Worm (Caenorhabditis elegans): ENCODE measurements around the gene vglu-2.

Gene vglu-2

DNA sequence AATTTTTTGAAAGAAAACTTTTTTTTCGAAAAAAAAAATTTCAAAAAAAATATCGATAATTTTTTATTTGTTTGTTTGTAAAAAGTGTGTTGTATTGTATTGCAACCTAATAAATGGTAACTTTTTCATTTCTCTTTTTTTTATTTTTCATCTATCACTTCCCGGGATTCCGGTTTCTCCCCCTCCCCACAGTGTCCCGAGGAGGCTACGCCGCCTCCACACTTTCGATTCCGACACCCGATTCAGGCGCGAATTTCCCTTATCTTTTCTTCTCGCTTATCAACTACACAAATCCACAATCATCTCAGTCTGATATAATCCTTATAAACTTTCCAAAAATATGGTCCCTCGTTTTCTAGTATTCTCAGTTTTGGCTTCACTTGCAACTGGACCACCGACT is 40.4 kb upstream of the vglu-2 start, which contains the start of gene R01H10.4:
Gene R01H10.4, plus strand, starts transcription at position 236 of the 400 bp plus-strand sequence.
- TF ChIP-seq aha-1 (tag) (peak; percentile 53), nhr-28 (tag; optimal IDR thresholded peaks at IDR 0.05) (peak; percentile 73), lin-39 (tag; optimal IDR thresholded peaks at IDR 0.05) (no peak)

DNA sequence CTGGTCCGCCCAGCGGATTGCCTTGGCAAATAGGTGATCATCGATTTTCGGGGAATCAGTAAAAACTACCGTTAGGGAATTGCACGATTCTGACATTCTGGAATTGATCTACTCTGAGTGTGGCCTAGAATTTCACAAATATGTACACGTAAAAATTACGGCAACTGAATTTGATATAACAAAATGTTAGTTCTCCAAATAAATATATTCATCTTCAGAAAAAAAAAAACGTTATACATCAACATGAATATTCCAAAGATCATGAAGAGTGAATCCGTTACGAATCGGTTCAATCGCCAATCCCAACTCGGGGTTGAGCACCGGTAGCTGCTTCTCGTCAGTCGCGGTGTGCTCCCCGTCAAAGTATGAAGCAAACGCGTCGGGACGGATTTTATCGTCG is 36.3 kb upstream of the vglu-2 start, which contains the start of gene rip-1:
Gene rip-1, minus strand, starts transcription at position 101 of the 400 bp plus-strand sequence.
- no peak for TF ChIP-seq ceh-62 (tag; optimal IDR thresholded peaks at IDR 0.05)
- no peak for TF ChIP-seq Y48G9A.11 (GFP tag; IDR thresholded peaks at IDR 0.05)
- no peak for TF ChIP-seq mes-2 (tag; optimal IDR thresholded peaks at IDR 0.05; ENCODE audit: poor library complexity, severe bottlenecking)
- no peak for TF ChIP-seq hmg-1.1 (GFP tag; IDR thresholded peaks at IDR 0.05)
- no peak for TF ChIP-seq nhr-10 (tag; optimal IDR thresholded peaks at IDR 0.05)
- TF ChIP-seq T20F7.1 (GFP tag; optimal IDR thresholded peaks at IDR 0.05) = no peak
- no peak for TF ChIP-seq unc-130 (GFP tag; optimal IDR thresholded peaks at IDR 0.05)
- no peak for TF ChIP-seq saeg-2 (GFP tag; IDR thresholded peaks at IDR 0.05)

DNA sequence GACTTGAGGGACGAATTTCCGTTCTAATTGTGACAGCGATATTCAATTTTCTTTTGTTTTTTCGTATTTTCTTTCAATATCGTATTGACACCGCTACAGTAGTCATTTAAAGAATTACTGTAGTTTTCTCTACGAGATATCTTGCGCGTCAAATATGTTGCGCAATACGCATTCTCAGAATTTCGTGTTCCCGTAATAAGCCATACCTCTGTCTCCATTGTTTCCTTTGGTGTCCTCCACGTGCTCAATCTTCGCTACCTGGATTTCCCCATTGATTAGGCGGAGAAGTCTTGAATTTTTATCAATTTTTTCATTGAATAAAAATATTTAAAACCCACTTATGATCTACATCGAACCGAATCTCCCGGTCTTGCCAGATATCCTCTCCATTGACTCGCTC is 33.7 kb upstream of the vglu-2 start:
- TF ChIP-seq zag-1 (tag; optimal IDR thresholded peaks at IDR 0.05) (no peak), unc-62 (GFP tag; optimal IDR thresholded peaks at IDR 0.05 in 1 of 2) (peak in 1 of 2 experiments; percentile 94), unc-62 (tag; optimal IDR thresholded peaks at IDR 0.05) (no peak)

DNA sequence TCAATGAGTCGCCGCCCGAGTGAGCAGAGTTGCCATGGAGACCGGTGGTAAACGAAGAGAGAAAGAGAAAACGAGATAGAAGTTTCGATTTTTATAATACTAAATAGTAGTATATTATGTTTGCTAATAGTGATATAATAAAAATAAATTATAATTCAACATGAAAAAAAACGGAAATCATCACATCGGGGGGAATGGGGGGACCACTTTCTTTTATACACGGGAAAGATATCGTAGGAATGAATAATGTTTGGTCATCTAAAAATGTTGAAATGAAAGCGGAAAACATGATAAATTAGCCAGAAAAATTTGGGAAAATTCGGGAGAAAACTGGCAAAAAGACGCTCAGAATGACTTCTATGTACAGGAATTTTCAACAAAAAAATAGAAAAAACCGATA is 33.3 kb upstream of the vglu-2 start, which contains the start of gene bbs-5:
Gene bbs-5, minus strand, starts transcription at position 101 of the 400 bp plus-strand sequence.
- TF ChIP-seq attf-4 (tag; optimal IDR thresholded peaks at IDR 0.05) (no peak), ZK337.2 (GFP tag; IDR thresholded peaks at IDR 0.05) (no peak), gei-8 (GFP tag; optimal IDR thresholded peaks at IDR 0.05) (no peak), zag-1 (tag; optimal IDR thresholded peaks at IDR 0.05) (no peak), nhr-111 (GFP tag; optimal IDR thresholded peaks at IDR 0.05) (no peak), fos-1 (tag; optimal IDR thresholded peaks at IDR 0.05) (no peak), hif-1 (tag; optimal IDR thresholded peaks at IDR 0.05) (no peak), lsy-2 (tag; optimal IDR thresholded peaks at IDR 0.05) (no peak), egl-43 (GFP tag; IDR thresholded peaks at IDR 0.05) (no peak)

DNA sequence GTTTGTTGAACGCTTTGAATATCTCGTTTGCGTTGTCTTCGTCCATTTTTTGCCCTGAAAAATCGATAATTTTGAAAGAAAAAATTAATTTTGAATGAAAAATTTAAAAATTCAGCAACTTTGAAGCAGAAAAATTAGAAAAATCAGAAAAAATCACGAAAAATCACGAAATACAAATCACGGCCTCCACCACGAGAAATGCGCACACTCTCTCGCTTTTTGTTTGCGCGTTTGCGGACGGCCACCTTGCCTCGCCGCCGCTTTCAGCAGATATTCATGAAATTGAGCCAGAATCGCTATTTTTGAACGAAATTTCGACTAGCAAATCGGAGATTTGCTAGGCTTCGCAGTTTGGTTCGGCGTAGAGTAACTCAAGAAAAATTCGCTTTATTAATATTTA is 28.1 kb upstream of the vglu-2 start, which contains the start of gene inpp-4B:
Gene inpp-4B, minus strand, starts transcription at position 54 of the 400 bp plus-strand sequence.
- peak; percentile 57; the same call in 1 of the 2 replicates for TF ChIP-seq lin-38 (GFP tag; IDR thresholded peaks at IDR 0.05)
- peak; percentile 17 for TF ChIP-seq mes-2 (tag; optimal IDR thresholded peaks at IDR 0.05; ENCODE audit: poor library complexity, severe bottlenecking)
- TF ChIP-seq hmg-1.1 (GFP tag; IDR thresholded peaks at IDR 0.05) = 0 out of 2 replicates have a peak, but pooled peaks have one; percentile 14
- TF ChIP-seq ZK337.2 (GFP tag; IDR thresholded peaks at IDR 0.05) = 0 out of 2 replicates have a peak, but pooled peaks have one; percentile 8

- TF ChIP-seq lin-38 (GFP tag; IDR thresholded peaks at IDR 0.05) (peak; percentile 98), vab-7 (GFP tag; IDR thresholded peaks at IDR 0.05) (peak; percentile 96), lin-13 (GFP tag; optimal IDR thresholded peaks at IDR 0.05) (peak; percentile 51), daf-16 (GFP tag; optimal IDR thresholded peaks at IDR 0.05) (no peak), daf-16 (tag; optimal IDR thresholded peaks at IDR 0.05) (peak; percentile 57), nhr-48 (tag; optimal IDR thresholded peaks at IDR 0.05) (peak; percentile 37), F26F4.8 (GFP tag; conservative IDR thresholded peaks at IDR 0.05) (no peak), ama-1 (optimal IDR thresholded peaks at IDR 0.05) (no peak), arid-1 (GFP tag; conservative IDR thresholded peaks at IDR 0.05) (peak; percentile 96), lin-29 (GFP tag; IDR thresholded peaks at IDR 0.05) (peak; percentile 87), Y105C5A.15 (GFP tag; IDR thresholded peaks at IDR 0.05) (0 out of 2 replicates have a peak, but pooled peaks have one; percentile 57), ctbp-1 (GFP tag; IDR thresholded peaks at IDR 0.05) (peak; percentile 97), set-16 (GFP tag; IDR thresholded peaks at IDR 0.05) (peak; percentile 92), php-3 (GFP tag; IDR thresholded peaks at IDR 0.05) (peak; percentile 96), dmd-8 (GFP tag; IDR thresholded peaks at IDR 0.05) (peak; percentile 85), rbr-2 (tag; optimal IDR thresholded peaks at IDR 0.05) (peak; percentile 86), daf-12 (tag; optimal IDR thresholded peaks at IDR 0.05) (no peak), tra-1 (GFP tag; IDR thresholded peaks at IDR 0.05) (peak; percentile 99), zfp-3 (GFP tag; conservative IDR thresholded peaks at IDR 0.05) (peak; percentile 98), nhr-11 (tag; optimal IDR thresholded peaks at IDR 0.05) (peak; percentile 1)
Measured at ce11 chrIII:10270778-10271307, 24.1 kb upstream of the vglu-2 start, which contains the start of gene cnk-1. TSS of gene cnk-1 (plus strand) at chrIII:10271257.

All from whole organism, L4 larva.